Fruit fly (Drosophila melanogaster) whole organism, embryonic: ENCODE results near the gene CG1943.

Experiments
- Abd-B ChIP-seq: fragments of 200-800 bp; sonication (Bioruptor generic); optimal IDR thresholded peaks from 2 replicates; lab custom pipeline; 2018; ENCODE audit warnings: missing biosample characterization, mild to moderate bottlenecking, missing genetic modification characterization, moderate library complexity
- CG10979 ChIP-seq: fragments of 200-800 bp; sonication (Bioruptor generic); optimal IDR thresholded peaks from 2 replicates; lab custom pipeline; 2018; ENCODE audit warnings: missing biosample characterization, mild to moderate bottlenecking, missing genetic modification characterization, moderate library complexity
- CG11504 ChIP-seq: fragments of 200-800 bp; sonication (Bioruptor generic); optimal IDR thresholded peaks from 3 replicates; lab custom pipeline; 2019; ENCODE audit warnings: missing biosample characterization, mild to moderate bottlenecking, missing genetic modification characterization, moderate library complexity
- CG11696 ChIP-seq: fragments of 200-800 bp; sonication (Bioruptor generic); IDR thresholded peaks from 2 replicates; pipeline ENCODE4 v1.3.6; 2022; ENCODE audit warnings: missing biosample characterization, missing genetic modification characterization
- CG12071 ChIP-seq: fragments of 200-800 bp; sonication (Bioruptor generic); optimal IDR thresholded peaks from 3 replicates; lab custom pipeline; 2018; ENCODE audit warnings: missing biosample characterization, mild to moderate bottlenecking, missing genetic modification characterization
- CG12391 ChIP-seq: fragments of 200-800 bp; sonication (Bioruptor generic); optimal IDR thresholded peaks from 3 replicates; lab custom pipeline; 2018; ENCODE audit warnings: missing biosample characterization, mild to moderate bottlenecking, missing genetic modification characterization, moderate library complexity
- CG12942 ChIP-seq: fragments of 200-800 bp; sonication (Bioruptor generic); optimal IDR thresholded peaks from 3 replicates; lab custom pipeline; 2016; ENCODE audit warnings: missing biosample characterization, missing genetic modification characterization
- CG14667 ChIP-seq: fragments of 200-800 bp; sonication (Bioruptor generic); IDR thresholded peaks from 2 replicates; pipeline ENCODE4 v1.3.6; 2022; ENCODE audit warnings: missing biosample characterization, missing genetic modification characterization
- CG14710 ChIP-seq: fragments of 200-800 bp; sonication (Bioruptor generic); optimal IDR thresholded peaks from 3 replicates; lab custom pipeline; 2019; ENCODE audit warnings: missing biosample characterization, mild to moderate bottlenecking, missing genetic modification characterization, moderate library complexity
- CG15601 ChIP-seq: fragments of 200-800 bp; sonication (Bioruptor generic); optimal IDR thresholded peaks from 3 replicates; lab custom pipeline; 2019; ENCODE audit warnings: missing biosample characterization, mild to moderate bottlenecking, missing genetic modification characterization, moderate library complexity
- CG16813 ChIP-seq: fragments of 200-800 bp; sonication (Bioruptor generic); IDR thresholded peaks from 3 replicates; pipeline ENCODE4 v1.3.6; 2022; ENCODE audit warnings: missing biosample characterization, missing genetic modification characterization; ENCODE audit not compliant: partially characterized antibody
- CG17612 ChIP-seq: fragments of 200-800 bp; sonication (Bioruptor generic); IDR thresholded peaks from 2 replicates; pipeline ENCODE4 v1.3.6; 2022; ENCODE audit warnings: missing biosample characterization, missing genetic modification characterization
- CG18764 ChIP-seq: fragments of 200-800 bp; sonication (Bioruptor generic); optimal IDR thresholded peaks from 3 replicates; lab custom pipeline; 2016; ENCODE audit warnings: missing biosample characterization, missing genetic modification characterization
- CG30020 ChIP-seq: fragments of 200-800 bp; optimal IDR thresholded peaks from 2 replicates; lab custom pipeline; 2019; ENCODE audit warnings: missing biosample characterization, mild to moderate bottlenecking, missing genetic modification characterization, moderate library complexity
- CG4707 ChIP-seq: fragments of 200-800 bp; sonication (Bioruptor generic); optimal IDR thresholded peaks from 2 replicates; lab custom pipeline; 2018; ENCODE audit warnings: missing biosample characterization, mild to moderate bottlenecking, missing genetic modification characterization, moderate library complexity
- CG4820 ChIP-seq: fragments of 200-800 bp; sonication (Bioruptor generic); optimal IDR thresholded peaks from 3 replicates; lab custom pipeline; 2016; ENCODE audit warnings: missing biosample characterization, missing genetic modification characterization
- CG6272 ChIP-seq: fragments of 200-800 bp; sonication (Bioruptor generic); IDR thresholded peaks from 2 replicates; pipeline ENCODE4 v1.3.6; 2022; ENCODE audit warnings: missing biosample characterization, missing genetic modification characterization
- CG6791 ChIP-seq: fragments of 200-800 bp; sonication (Bioruptor generic); IDR thresholded peaks from 3 replicates; pipeline ENCODE4 v1.3.6; 2022; ENCODE audit warnings: missing biosample characterization, missing genetic modification characterization; ENCODE audit not compliant: partially characterized antibody
- CG7928 ChIP-seq: fragments of 200-800 bp; sonication (Bioruptor generic); optimal IDR thresholded peaks from 2 replicates; lab custom pipeline; 2017; ENCODE audit warnings: missing biosample characterization, mild to moderate bottlenecking, missing genetic modification characterization
- CG7963 ChIP-seq: fragments of 200-800 bp; sonication (Bioruptor generic); IDR thresholded peaks from 3 replicates; pipeline ENCODE4 v1.3.6; 2022; ENCODE audit warnings: missing biosample characterization, missing genetic modification characterization; ENCODE audit not compliant: partially characterized antibody
- CG7987 ChIP-seq: fragments of 200-800 bp; sonication (Bioruptor generic); optimal IDR thresholded peaks from 2 replicates; lab custom pipeline; 2018; ENCODE audit warnings: missing biosample characterization, mild to moderate bottlenecking, missing genetic modification characterization, moderate library complexity
- CrebB ChIP-seq: fragments of 200-800 bp; sonication (Bioruptor generic); optimal IDR thresholded peaks from 3 replicates; lab custom pipeline; 2018; ENCODE audit warnings: missing biosample characterization, mild to moderate bottlenecking, missing genetic modification characterization
- D ChIP-seq, 2 experiments: fragments of 200-800 bp in 1 of 2; fragments of >200 bp in 1 of 2; sonication (Bioruptor generic) in 1 of 2; optimal IDR thresholded peaks; 2 replicates in 1 of 2; 3 replicates in 1 of 2; lab custom pipeline; 2017; ENCODE audit warnings: mild to moderate bottlenecking in 1 of 2, missing biosample characterization in 1 of 2, missing genetic modification characterization in 1 of 2, missing genetic modification reagents in 1 of 2
- Dip2 ChIP-seq: fragments of 200-800 bp; sonication (Bioruptor generic); IDR thresholded peaks from 2 replicates; pipeline ENCODE4 v1.3.6; 2022; ENCODE audit warnings: missing biosample characterization, missing genetic modification characterization
- Fer1 ChIP-seq: fragments of 200-800 bp; sonication (Bioruptor generic); optimal IDR thresholded peaks from 2 replicates; lab custom pipeline; 2017; ENCODE audit warnings: missing biosample characterization, mild to moderate bottlenecking, missing genetic modification characterization
- H15 ChIP-seq: fragments of 200-800 bp; sonication (Bioruptor generic); IDR thresholded peaks from 3 replicates; pipeline ENCODE4 v1.3.6; 2022; ENCODE audit warnings: missing biosample characterization, missing genetic modification characterization
- H2.0 ChIP-seq: fragments of 200-800 bp; sonication (Bioruptor generic); IDR thresholded peaks from 2 replicates; pipeline ENCODE4 v1.3.6; 2022; ENCODE audit warnings: missing biosample characterization, missing genetic modification characterization
- Jarid2 ChIP-seq: fragments of 200-800 bp; sonication (Bioruptor generic); optimal IDR thresholded peaks from 3 replicates; lab custom pipeline; 2017; ENCODE audit warnings: mild to moderate bottlenecking, missing biosample characterization, missing genetic modification reagents, missing genetic modification characterization
- Myb ChIP-seq: fragments of 200-800 bp; sonication (Bioruptor generic); optimal IDR thresholded peaks from 2 replicates; lab custom pipeline; 2016; ENCODE audit warnings: missing biosample characterization, missing genetic modification characterization
- NC2β ChIP-seq: fragments of 200-800 bp; sonication (Bioruptor generic); optimal IDR thresholded peaks from 2 replicates; lab custom pipeline; 2016; ENCODE audit warnings: missing biosample characterization, missing genetic modification characterization
- Oli ChIP-seq: fragments of 200-800 bp; sonication (Bioruptor generic); optimal IDR thresholded peaks from 2 replicates; lab custom pipeline; 2018; ENCODE audit warnings: missing biosample characterization, mild to moderate bottlenecking, missing genetic modification characterization, moderate library complexity
- Stat92E ChIP-seq, 3 experiments: fragments of >200 bp in 2 of 3; fragments of 200-800 bp in 1 of 3; sonication (Bioruptor generic) in 1 of 3; optimal IDR thresholded peaks; 2 replicates each; lab custom pipeline; 2017 to 2019; ENCODE audit warnings: missing biosample characterization in 3 of 3, missing genetic modification characterization in 3 of 3, mild to moderate bottlenecking in 1 of 3, moderate library complexity in 1 of 3
- YL-1 ChIP-seq: fragments of 200-800 bp; sonication (Bioruptor generic); optimal IDR thresholded peaks from 3 replicates; lab custom pipeline; 2017; ENCODE audit warnings: missing biosample characterization, mild to moderate bottlenecking, missing genetic modification characterization
- al ChIP-seq: fragments of 200-800 bp; sonication (Bioruptor generic); IDR thresholded peaks from 2 replicates; pipeline ENCODE4 v1.3.6; 2022; ENCODE audit warnings: missing biosample characterization, missing genetic modification characterization
- cad ChIP-seq: fragments of >200 bp; optimal IDR thresholded peaks from 2 replicates; lab custom pipeline; 2017; ENCODE audit warnings: missing biosample characterization, missing genetic modification characterization
- ci ChIP-seq: fragments of 200-800 bp; sonication (Bioruptor generic); IDR thresholded peaks from 3 replicates; pipeline ENCODE4 v1.3.6; 2022; ENCODE audit warnings: missing biosample characterization, missing genetic modification characterization
- crp ChIP-seq, 2 experiments: fragments of 200-800 bp; sonication (Bioruptor generic); optimal IDR thresholded peaks; 2 replicates in 1 of 2; 3 replicates in 1 of 2; lab custom pipeline; 2017; ENCODE audit warnings: missing biosample characterization in 2 of 2, missing genetic modification characterization in 2 of 2, mild to moderate bottlenecking in 1 of 2, moderate library complexity in 1 of 2
- dmrt11E ChIP-seq: fragments of 200-800 bp; sonication (Bioruptor generic); optimal IDR thresholded peaks from 3 replicates; lab custom pipeline; 2018; ENCODE audit warnings: missing biosample characterization, mild to moderate bottlenecking, missing genetic modification characterization, moderate library complexity
- fu2 ChIP-seq: fragments of 200-800 bp; sonication (Bioruptor generic); optimal IDR thresholded peaks from 2 replicates; lab custom pipeline; 2016; ENCODE audit warnings: missing biosample characterization, missing genetic modification characterization
- gt ChIP-seq: fragments of 200-800 bp; sonication (Bioruptor generic); IDR thresholded peaks from 2 replicates; pipeline ENCODE4 v1.3.6; 2022; ENCODE audit warnings: missing biosample characterization, missing genetic modification characterization
- mirr ChIP-seq: fragments of 200-800 bp; sonication (Bioruptor generic); optimal IDR thresholded peaks from 3 replicates; lab custom pipeline; 2018; ENCODE audit warnings: missing biosample characterization, mild to moderate bottlenecking, missing genetic modification characterization
- repo ChIP-seq: fragments of 200-800 bp; sonication (Bioruptor generic); optimal IDR thresholded peaks from 2 replicates; lab custom pipeline; 2016; ENCODE audit warnings: missing biosample characterization, missing genetic modification characterization
- sc ChIP-seq, 3 experiments: fragments of >200 bp in 2 of 3; fragments of 200-800 bp in 1 of 3; sonication (Bioruptor generic) in 1 of 3; optimal IDR thresholded peaks; 2 replicates in 2 of 3; 3 replicates in 1 of 3; lab custom pipeline; 2017; ENCODE audit warnings: mild to moderate bottlenecking in 1 of 3, missing biosample characterization in 1 of 3, missing genetic modification characterization in 1 of 3, missing genetic modification reagents in 1 of 3
- scrt ChIP-seq: fragments of 200-800 bp; sonication (Bioruptor generic); optimal IDR thresholded peaks from 2 replicates; lab custom pipeline; 2018; ENCODE audit warnings: missing biosample characterization, mild to moderate bottlenecking, missing genetic modification characterization, moderate library complexity
- sd ChIP-seq: fragments of 200-800 bp; sonication (Bioruptor generic); optimal IDR thresholded peaks from 3 replicates; lab custom pipeline; 2018; ENCODE audit warnings: missing biosample characterization, mild to moderate bottlenecking, missing genetic modification characterization, moderate library complexity
- stwl ChIP-seq: fragments of 200-800 bp; sonication (Bioruptor generic); optimal IDR thresholded peaks from 3 replicates; lab custom pipeline; 2018; ENCODE audit warnings: missing biosample characterization, mild to moderate bottlenecking, missing genetic modification characterization, moderate library complexity
- z ChIP-seq: fragments of 200-800 bp; sonication (Bioruptor generic); IDR thresholded peaks from 3 replicates; pipeline ENCODE4 v1.3.6; 2022; ENCODE audit warnings: missing biosample characterization, missing genetic modification characterization

The CG1943 gene

dm6 chr3R:7108589-7109312 is 34.1 kb downstream of the CG1943 start (continued):
- peak; percentile 95 for TF ChIP-seq NC2β (GFP tag; lab: Kevin White, UChicago)
- TF ChIP-seq CrebB, result peak; percentile 90
- peak; percentile 82 for TF ChIP-seq repo (GFP tag; lab: Kevin White, UChicago)
- TF ChIP-seq CG30020, result peak; percentile 87
- no peak for TF ChIP-seq CG7987 (GFP tag; lab: Kevin White, UChicago)
- TF ChIP-seq H2.0 (GFP tag; lab: Robert Waterston, UW), result no peak
- TF ChIP-seq Dip2 (GFP tag; lab: Robert Waterston, UW), result no peak
- peak; percentile 98 for TF ChIP-seq CG15601 (tag; lab: Kevin White, UChicago)
- TF ChIP-seq CG4820 (GFP tag; lab: Kevin White, UChicago), result peak; percentile 97
- TF ChIP-seq CG14710 (tag; lab: Kevin White, UChicago), result peak; percentile 98
- TF ChIP-seq Stat92E (GFP tag; optimal IDR thresholded peaks at IDR 0.05; lab: Kevin White, UChicago), result peak in 1 of 3 experiments; percentile 96
- TF ChIP-seq CG11696 (GFP tag; lab: Robert Waterston, UW), result no peak
- peak; percentile 96 for TF ChIP-seq CG11504 (tag; lab: Kevin White, UChicago)
- peak; percentile 69 for TF ChIP-seq sd (tag; lab: Kevin White, UChicago)
- peak; percentile 86 for TF ChIP-seq CG6272 (GFP tag; lab: Robert Waterston, UW)
- peak; percentile 97 for TF ChIP-seq Oli
- TF ChIP-seq D (optimal IDR thresholded peaks at IDR 0.05; lab: Kevin White, UChicago), result no peak
- peak; percentile 98 for TF ChIP-seq D (GFP tag; optimal IDR thresholded peaks at IDR 0.05; lab: Kevin White, UChicago)
- TF ChIP-seq fu2 (GFP tag; lab: Kevin White, UChicago), result peak; percentile 68
- no peak for TF ChIP-seq ci (GFP tag; lab: Robert Waterston, UW)
- TF ChIP-seq CG18764 (GFP tag; lab: Kevin White, UChicago), result peak; percentile 95
- no peak for TF ChIP-seq cad (GFP tag; lab: Kevin White, UChicago)
- no peak for TF ChIP-seq sc (optimal IDR thresholded peaks at IDR 0.05; lab: Kevin White, UChicago)
- TF ChIP-seq sc (GFP tag; optimal IDR thresholded peaks at IDR 0.05; lab: Kevin White, UChicago), result peak; percentile 96
- peak; percentile 43 for TF ChIP-seq Myb (GFP tag; lab: Kevin White, UChicago)
- TF ChIP-seq CG12071 (GFP tag; lab: Kevin White, UChicago), result peak; percentile 80
- peak; percentile 41 to 60 for TF ChIP-seq crp (GFP tag; optimal IDR thresholded peaks at IDR 0.05; lab: Kevin White, UChicago)
- no peak for TF ChIP-seq H15 (GFP tag; lab: Robert Waterston, UW)
- TF ChIP-seq dmrt11E (tag; lab: Kevin White, UChicago), result peak; percentile 99
- no peak for TF ChIP-seq gt
- TF ChIP-seq CG17612, result no peak
- TF ChIP-seq scrt (GFP tag; lab: Kevin White, UChicago), result peak; percentile 78
- no peak for TF ChIP-seq CG16813
- peak; percentile 63 for TF ChIP-seq Fer1 (GFP tag; lab: Kevin White, UChicago)
- TF ChIP-seq CG10979 (tag; lab: Kevin White, UChicago), result peak; percentile 99
- peak; percentile 94 for TF ChIP-seq CG12942 (GFP tag; lab: Kevin White, UChicago)
- TF ChIP-seq CG7928, result peak; percentile 11
- no peak for TF ChIP-seq al
- no peak for TF ChIP-seq mirr (GFP tag; lab: Kevin White, UChicago)
- TF ChIP-seq Abd-B (GFP tag; lab: Kevin White, UChicago), result peak; percentile 92
- no peak for TF ChIP-seq CG14667
- no peak for TF ChIP-seq CG7963
- no peak for TF ChIP-seq CG6791 (GFP tag; lab: Robert Waterston, UW)
- TF ChIP-seq CG4707 (GFP tag; lab: Kevin White, UChicago), result peak; percentile 89
- peak; percentile 99 for TF ChIP-seq CG12391
- TF ChIP-seq z (GFP tag; lab: Robert Waterston, UW), result no peak
- TF ChIP-seq stwl (tag; lab: Kevin White, UChicago), result peak; percentile 76
- peak; percentile 70 for TF ChIP-seq Jarid2 (GFP tag; lab: Kevin White, UChicago)
- TF ChIP-seq YL-1, result peak; percentile 77
